Worm (Caenorhabditis elegans) whole organism, L2 larva: ENCODE results near the gene sos-1.

Source experiments
- ama-1 ChIP-seq: fragments of 150-350 bp; optimal IDR thresholded peaks from 2 replicates; lab custom pipeline; 2018; ENCODE audit warnings: inconsistent platforms
- blmp-1 ChIP-seq: sonication (generic microtip); optimal IDR thresholded peaks from 2 replicates; lab custom pipeline; 2017; ENCODE audit warnings: missing genetic modification characterization, mild to moderate bottlenecking, missing compliant biosample characterization, antibody characterized with exemption, moderate library complexity; ENCODE audit not compliant: insufficient read depth
- nhr-237 ChIP-seq: fragments of 150-350 bp; optimal IDR thresholded peaks from 2 replicates; lab custom pipeline; 2014; ENCODE audit warnings: missing biosample characterization, missing genetic modification characterization
- sma-3 ChIP-seq: sonication (generic microtip); optimal IDR thresholded peaks from 2 replicates; lab custom pipeline; 2016; ENCODE audit warnings: missing genetic modification reagents, missing genetic modification characterization, missing compliant biosample characterization
- unc-62 ChIP-seq: fragments of 150-350 bp; optimal IDR thresholded peaks from 2 replicates; lab custom pipeline; 2014; ENCODE audit warnings: missing biosample characterization, missing genetic modification reagents, missing genetic modification characterization

- TF ChIP-seq sma-3 (GFP tag; lab: Kevin White, UChicago): no peak
- TF ChIP-seq blmp-1 (tag; lab: Kevin White, UChicago): no peak
- no peak for TF ChIP-seq nhr-237
- TF ChIP-seq ama-1 (lab: Kevin White, UChicago): no peak
- TF ChIP-seq unc-62 (GFP tag; lab: Kevin White, UChicago): no peak
Measured at ce11 chrV:4525106-4525505, 24.0 kb downstream of the sos-1 start.
